Worm (Caenorhabditis elegans) whole organism, mixed stage, embryonic: ENCODE data around the gene C49F8.14.

Source experiments
- M03D4.4 ChIP-seq: sonication (generic microtip); optimal IDR thresholded peaks from 2 replicates; lab custom pipeline; 2017; ENCODE audit warnings: mild to moderate bottlenecking, missing genetic modification characterization, missing compliant biosample characterization
- bed-3 ChIP-seq: fragments of 200-800 bp; sonication (Bioruptor generic); optimal IDR thresholded peaks from 3 replicates; lab custom pipeline; 2018; ENCODE audit warnings: mild to moderate bottlenecking, missing genetic modification characterization, moderate library complexity, missing compliant biosample characterization
- blmp-1 ChIP-seq: fragments of 150-350 bp; optimal IDR thresholded peaks from 2 replicates; lab custom pipeline; 2014; ENCODE audit warnings: missing biosample characterization, missing genetic modification characterization
- ceh-39 ChIP-seq: fragments of 150-350 bp; optimal IDR thresholded peaks from 2 replicates; lab custom pipeline; 2014; ENCODE audit warnings: missing biosample characterization, missing genetic modification characterization
- ceh-43 ChIP-seq: fragments of 200-800 bp; sonication (Bioruptor generic); optimal IDR thresholded peaks from 2 replicates; lab custom pipeline; 2018; ENCODE audit warnings: mild to moderate bottlenecking, missing genetic modification characterization, moderate library complexity, missing compliant biosample characterization
- cnd-1 ChIP-seq: fragments of 200-800 bp; sonication (Bioruptor generic); optimal IDR thresholded peaks from 2 replicates; lab custom pipeline; 2018; ENCODE audit warnings: mild to moderate bottlenecking, missing genetic modification characterization, missing compliant biosample characterization
- drap-1 ChIP-seq: fragments of 200-800 bp; sonication (Bioruptor generic); optimal IDR thresholded peaks from 3 replicates; lab custom pipeline; 2018; ENCODE audit warnings: mild to moderate bottlenecking, missing genetic modification characterization, missing compliant biosample characterization
- elt-1 ChIP-seq: sonication (generic microtip); optimal IDR thresholded peaks from 2 replicates; lab custom pipeline; 2017; ENCODE audit warnings: missing genetic modification characterization, mild to moderate bottlenecking, missing compliant biosample characterization, antibody characterized with exemption, moderate library complexity, borderline replicate concordance; ENCODE audit not compliant: insufficient read depth
- elt-3 ChIP-seq: fragments of 150-350 bp; optimal IDR thresholded peaks from 2 replicates; lab custom pipeline; 2014; ENCODE audit warnings: missing biosample characterization, missing genetic modification characterization
- hlh-1 ChIP-seq: fragments of 150-350 bp; optimal IDR thresholded peaks from 2 replicates; lab custom pipeline; 2014; ENCODE audit warnings: missing biosample characterization, missing genetic modification reagents, missing genetic modification characterization
- lin-13 ChIP-seq: fragments of 150-350 bp; optimal IDR thresholded peaks from 2 replicates; lab custom pipeline; 2014; ENCODE audit warnings: missing biosample characterization, missing genetic modification characterization
- lin-32 ChIP-seq: fragments of 200-800 bp; sonication (Bioruptor generic); optimal IDR thresholded peaks from 2 replicates; lab custom pipeline; 2018; ENCODE audit warnings: mild to moderate bottlenecking, missing genetic modification characterization, missing compliant biosample characterization
- lsy-2 ChIP-seq: fragments of 150-350 bp; optimal IDR thresholded peaks from 2 replicates; lab custom pipeline; 2014; ENCODE audit warnings: missing biosample characterization, missing genetic modification characterization
- mab-5 ChIP-seq: fragments of 150-350 bp; optimal IDR thresholded peaks from 2 replicates; lab custom pipeline; 2014; ENCODE audit warnings: missing biosample characterization, missing genetic modification characterization
- mep-1 ChIP-seq: fragments of 150-350 bp; optimal IDR thresholded peaks from 2 replicates; lab custom pipeline; 2017; ENCODE audit warnings: missing biosample characterization, missing genetic modification reagents, missing genetic modification characterization, inconsistent platforms
- mls-2 ChIP-seq: sonication (generic microtip); optimal IDR thresholded peaks from 2 replicates; lab custom pipeline; 2016; ENCODE audit warnings: mild to moderate bottlenecking, missing genetic modification characterization, moderate library complexity, missing compliant biosample characterization
- nhr-2 ChIP-seq: fragments of 150-350 bp; optimal IDR thresholded peaks from 2 replicates; lab custom pipeline; 2014; ENCODE audit warnings: missing biosample characterization, missing genetic modification characterization
- nhr-237 ChIP-seq: fragments of 150-350 bp; optimal IDR thresholded peaks from 2 replicates; lab custom pipeline; 2014; ENCODE audit warnings: missing biosample characterization, missing genetic modification characterization
- nhr-28 ChIP-seq: fragments of 150-350 bp; optimal IDR thresholded peaks from 2 replicates; lab custom pipeline; 2014; ENCODE audit warnings: missing biosample characterization, missing genetic modification characterization
- nhr-76 ChIP-seq: sonication (generic microtip); optimal IDR thresholded peaks from 2 replicates; lab custom pipeline; 2017; ENCODE audit warnings: missing biosample characterization, missing genetic modification characterization
- pha-4 ChIP-seq: fragments of 150-350 bp; optimal IDR thresholded peaks from 2 replicates; lab custom pipeline; 2018; ENCODE audit warnings: missing biosample characterization, missing genetic modification reagents, missing genetic modification characterization
- sem-2 ChIP-seq: fragments of 200-800 bp; sonication (Bioruptor generic); optimal IDR thresholded peaks from 2 replicates; lab custom pipeline; 2018; ENCODE audit warnings: mild to moderate bottlenecking, missing genetic modification characterization, missing compliant biosample characterization
- snpc-4 ChIP-seq: fragments of 150-350 bp; optimal IDR thresholded peaks from 2 replicates; lab custom pipeline; 2014; ENCODE audit warnings: missing biosample characterization, missing genetic modification characterization
- sptf-1 ChIP-seq: sonication (generic microtip); optimal IDR thresholded peaks from 2 replicates; lab custom pipeline; 2017; ENCODE audit warnings: mild to moderate bottlenecking, missing genetic modification characterization, moderate library complexity, missing compliant biosample characterization
- tbx-8 ChIP-seq: fragments of 200-800 bp; sonication (Bioruptor generic); optimal IDR thresholded peaks from 2 replicates; lab custom pipeline; 2018; ENCODE audit warnings: mild to moderate bottlenecking, missing genetic modification characterization, moderate library complexity, missing compliant biosample characterization
- unc-39 ChIP-seq: fragments of 150-350 bp; optimal IDR thresholded peaks from 2 replicates; lab custom pipeline; 2014; ENCODE audit warnings: missing biosample characterization, missing genetic modification characterization
- zip-8 ChIP-seq: fragments of 150-350 bp; optimal IDR thresholded peaks from 2 replicates; lab custom pipeline; 2014; ENCODE audit warnings: missing biosample characterization, missing genetic modification characterization
- ztf-11 ChIP-seq: fragments of 150-350 bp; optimal IDR thresholded peaks from 2 replicates; lab custom pipeline; 2014; ENCODE audit warnings: missing biosample characterization, missing genetic modification characterization

Gene C49F8.14

ce11 chrX:13353530-13353929 lies 23.2 kb downstream of the C49F8.14 start:
- TF ChIP-seq nhr-237 (tag; lab: Kevin White, UChicago): no peak
- peak; percentile 18 for TF ChIP-seq pha-4

- TF ChIP-seq bed-3 (GFP tag; lab: Kevin White, UChicago) (no peak), ztf-11 (tag; lab: Kevin White, UChicago) (no peak), sem-2 (no peak), sptf-1 (no peak), nhr-28 (no peak), unc-39 (tag; lab: Kevin White, UChicago) (no peak), mls-2 (tag; lab: Kevin White, UChicago) (no peak), nhr-2 (tag; lab: Kevin White, UChicago) (no peak), pha-4 (no peak)
Observed at ce11 chrX:13352164-13352563, 24.6 kb downstream of the C49F8.14 start.

ce11 chrX:13350804-13351747 lies 25.7 kb downstream of the C49F8.14 start, which contains the start of gene mxl-3:
TSS of gene mxl-3 (minus strand) at chrX:13350804.
- TF ChIP-seq ceh-39 (tag; lab: Kevin White, UChicago): no peak
- TF ChIP-seq mep-1 (tag; lab: Kevin White, UChicago): no peak
- no peak for TF ChIP-seq elt-3
- TF ChIP-seq sptf-1: no peak
- no peak for TF ChIP-seq cnd-1 (tag; lab: Kevin White, UChicago)
- TF ChIP-seq lin-32: no peak

ce11 chrX:13350123-13350798 lies 26.5 kb downstream of the C49F8.14 start:
- no peak for TF ChIP-seq elt-1 (tag; lab: Kevin White, UChicago)
- TF ChIP-seq hlh-1 (tag; lab: Kevin White, UChicago): no peak
- TF ChIP-seq lin-13: no peak
- no peak for TF ChIP-seq drap-1
- no peak for TF ChIP-seq snpc-4
- TF ChIP-seq pha-4: no peak
- no peak for TF ChIP-seq nhr-76 (tag; lab: Kevin White, UChicago)
- no peak for TF ChIP-seq ceh-39 (tag; lab: Kevin White, UChicago)
- TF ChIP-seq lsy-2 (tag; lab: Kevin White, UChicago): no peak
- TF ChIP-seq unc-39 (tag; lab: Kevin White, UChicago): no peak
- TF ChIP-seq nhr-28: no peak
- no peak for TF ChIP-seq tbx-8
- TF ChIP-seq mab-5 (tag; lab: Kevin White, UChicago): no peak
- no peak for TF ChIP-seq blmp-1 (tag; lab: Kevin White, UChicago)
- TF ChIP-seq nhr-2 (tag; lab: Kevin White, UChicago): no peak

ce11 chrX:13349230-13350122 lies 27.3 kb downstream of the C49F8.14 start:
- TF ChIP-seq tbx-8 (no peak), blmp-1 (tag; lab: Kevin White, UChicago) (no peak), elt-1 (tag; lab: Kevin White, UChicago) (no peak), lin-13 (no peak), ceh-43 (GFP tag; lab: Kevin White, UChicago) (no peak), mep-1 (tag; lab: Kevin White, UChicago) (no peak), lin-32 (no peak), elt-3 (no peak)
- TF ChIP-seq, all 35 proteins: peak for 0

DNA sequence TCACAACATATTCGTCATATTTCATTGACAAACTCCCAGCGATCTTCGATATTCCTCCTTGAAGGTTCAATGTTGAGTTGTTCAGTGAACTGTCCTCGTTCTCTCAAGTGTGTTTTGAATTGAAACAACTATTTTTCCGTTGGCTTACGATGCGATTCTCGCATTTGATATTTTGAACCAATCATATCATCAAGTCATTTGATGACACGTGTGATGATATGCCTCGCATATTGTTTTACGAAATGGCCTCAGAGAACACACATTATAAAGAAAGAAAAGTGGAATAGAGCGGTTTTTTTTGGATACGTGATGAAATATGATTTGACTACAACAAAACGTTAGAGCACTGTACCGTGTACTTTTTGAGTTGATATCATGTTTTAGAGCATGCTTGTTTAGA lies 28.3 kb downstream of the C49F8.14 start:
- TF ChIP-seq pha-4: no peak
- TF ChIP-seq zip-8 (tag; lab: Kevin White, UChicago): no peak
- no peak for TF ChIP-seq elt-1 (tag; lab: Kevin White, UChicago)
- TF ChIP-seq sptf-1: no peak
- no peak for TF ChIP-seq M03D4.4 (tag; lab: Kevin White, UChicago)
- TF ChIP-seq lin-13: no peak
- no peak for TF ChIP-seq mep-1 (tag; lab: Kevin White, UChicago)
- no peak for TF ChIP-seq bed-3 (GFP tag; lab: Kevin White, UChicago)
